Worm (Caenorhabditis elegans): ENCODE data around the gene F14D7.6.
"Not testable (repeated sequence)": the region's sequence is repeated elsewhere in the genome, so short reads cannot be mapped to it uniquely, and the experiment has no call there.

DNA sequence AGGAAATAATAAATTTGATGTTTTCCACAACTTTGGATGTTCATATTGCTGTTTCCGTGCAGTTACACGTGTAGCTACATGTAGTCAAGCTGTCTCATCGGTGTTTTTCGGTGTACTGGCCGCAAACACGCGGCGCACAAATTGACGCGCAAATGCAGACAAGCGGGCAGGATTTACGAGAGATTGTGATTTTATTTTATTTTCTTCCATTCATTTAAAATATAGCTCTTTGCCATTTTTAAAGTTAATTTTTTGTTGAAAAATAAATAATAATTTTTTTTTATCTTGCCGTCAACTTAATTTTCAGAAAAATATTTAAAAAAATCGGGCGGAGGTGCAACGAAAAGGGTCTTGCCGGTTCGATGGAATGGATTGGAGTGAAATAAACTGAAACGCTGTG is 26.9 kb upstream of the F14D7.6 start, which contains the start of gene F40G12.7:
- TF ChIP-seq nhr-23 (tag; optimal IDR thresholded peaks at IDR 0.05); zag-1 (tag; optimal IDR thresholded peaks at IDR 0.05); aly-2 (tag; optimal IDR thresholded peaks at IDR 0.05); sea-2 (GFP tag; optimal IDR thresholded peaks at IDR 0.05); elt-1 (tag; optimal IDR thresholded peaks at IDR 0.05); ZK546.5 (tag; optimal IDR thresholded peaks at IDR 0.05); nhr-12 (tag; optimal IDR thresholded peaks at IDR 0.05); nhr-76 (tag; optimal IDR thresholded peaks at IDR 0.05); elt-2 (tag; optimal IDR thresholded peaks at IDR 0.05): not testable (repeated sequence)

Data from whole organism, L3 larva.